Worm (Caenorhabditis elegans) whole organism, mixed stage, embryonic: ENCODE measurements around the gene Y45F10B.12.

Experiments used
- M03D4.4 ChIP-seq: sonication (generic microtip); optimal IDR thresholded peaks from 2 replicates; lab custom pipeline; 2017; ENCODE audit warnings: mild to moderate bottlenecking, missing genetic modification characterization, missing compliant biosample characterization
- bed-3 ChIP-seq: fragments of 200-800 bp; sonication (Bioruptor generic); optimal IDR thresholded peaks from 3 replicates; lab custom pipeline; 2018; ENCODE audit warnings: mild to moderate bottlenecking, missing genetic modification characterization, moderate library complexity, missing compliant biosample characterization
- blmp-1 ChIP-seq: fragments of 150-350 bp; optimal IDR thresholded peaks from 2 replicates; lab custom pipeline; 2014; ENCODE audit warnings: missing biosample characterization, missing genetic modification characterization
- ceh-39 ChIP-seq: fragments of 150-350 bp; optimal IDR thresholded peaks from 2 replicates; lab custom pipeline; 2014; ENCODE audit warnings: missing biosample characterization, missing genetic modification characterization
- ceh-43 ChIP-seq: fragments of 200-800 bp; sonication (Bioruptor generic); optimal IDR thresholded peaks from 2 replicates; lab custom pipeline; 2018; ENCODE audit warnings: mild to moderate bottlenecking, missing genetic modification characterization, moderate library complexity, missing compliant biosample characterization
- flh-1 ChIP-seq: fragments of 200-800 bp; sonication (Bioruptor generic); optimal IDR thresholded peaks from 2 replicates; lab custom pipeline; 2018; ENCODE audit warnings: mild to moderate bottlenecking, missing genetic modification characterization, moderate library complexity, missing compliant biosample characterization
- ham-2 ChIP-seq: fragments of 200-800 bp; sonication (Bioruptor generic); optimal IDR thresholded peaks from 2 replicates; lab custom pipeline; 2018; ENCODE audit warnings: mild to moderate bottlenecking, missing genetic modification characterization, missing compliant biosample characterization
- lin-32 ChIP-seq: fragments of 200-800 bp; sonication (Bioruptor generic); optimal IDR thresholded peaks from 2 replicates; lab custom pipeline; 2018; ENCODE audit warnings: mild to moderate bottlenecking, missing genetic modification characterization, missing compliant biosample characterization
- lsy-2 ChIP-seq: fragments of 150-350 bp; optimal IDR thresholded peaks from 2 replicates; lab custom pipeline; 2014; ENCODE audit warnings: missing biosample characterization, missing genetic modification characterization
- mab-5 ChIP-seq: fragments of 150-350 bp; optimal IDR thresholded peaks from 2 replicates; lab custom pipeline; 2014; ENCODE audit warnings: missing biosample characterization, missing genetic modification characterization
- mep-1 ChIP-seq: fragments of 150-350 bp; optimal IDR thresholded peaks from 2 replicates; lab custom pipeline; 2017; ENCODE audit warnings: missing biosample characterization, missing genetic modification reagents, missing genetic modification characterization, inconsistent platforms
- mls-2 ChIP-seq: sonication (generic microtip); optimal IDR thresholded peaks from 2 replicates; lab custom pipeline; 2016; ENCODE audit warnings: mild to moderate bottlenecking, missing genetic modification characterization, moderate library complexity, missing compliant biosample characterization
- nhr-12 ChIP-seq: fragments of 150-350 bp; optimal IDR thresholded peaks from 2 replicates; lab custom pipeline; 2014; ENCODE audit warnings: missing biosample characterization, missing genetic modification characterization
- nhr-2 ChIP-seq: fragments of 150-350 bp; optimal IDR thresholded peaks from 2 replicates; lab custom pipeline; 2014; ENCODE audit warnings: missing biosample characterization, missing genetic modification characterization
- nhr-237 ChIP-seq: fragments of 150-350 bp; optimal IDR thresholded peaks from 2 replicates; lab custom pipeline; 2014; ENCODE audit warnings: missing biosample characterization, missing genetic modification characterization
- nhr-76 ChIP-seq: sonication (generic microtip); optimal IDR thresholded peaks from 2 replicates; lab custom pipeline; 2017; ENCODE audit warnings: missing biosample characterization, missing genetic modification characterization
- pha-4 ChIP-seq: fragments of 150-350 bp; optimal IDR thresholded peaks from 2 replicates; lab custom pipeline; 2018; ENCODE audit warnings: missing biosample characterization, missing genetic modification reagents, missing genetic modification characterization
- sem-2 ChIP-seq: fragments of 200-800 bp; sonication (Bioruptor generic); optimal IDR thresholded peaks from 2 replicates; lab custom pipeline; 2018; ENCODE audit warnings: mild to moderate bottlenecking, missing genetic modification characterization, missing compliant biosample characterization
- snpc-4 ChIP-seq: fragments of 150-350 bp; optimal IDR thresholded peaks from 2 replicates; lab custom pipeline; 2014; ENCODE audit warnings: missing biosample characterization, missing genetic modification characterization
- sptf-1 ChIP-seq: sonication (generic microtip); optimal IDR thresholded peaks from 2 replicates; lab custom pipeline; 2017; ENCODE audit warnings: mild to moderate bottlenecking, missing genetic modification characterization, moderate library complexity, missing compliant biosample characterization
- tbx-8 ChIP-seq: fragments of 200-800 bp; sonication (Bioruptor generic); optimal IDR thresholded peaks from 2 replicates; lab custom pipeline; 2018; ENCODE audit warnings: mild to moderate bottlenecking, missing genetic modification characterization, moderate library complexity, missing compliant biosample characterization
- unc-120 ChIP-seq: sonication (generic microtip); optimal IDR thresholded peaks from 2 replicates; lab custom pipeline; 2017; ENCODE audit warnings: missing genetic modification characterization, missing compliant biosample characterization; ENCODE audit not compliant: poor library complexity, severe bottlenecking
- unc-39 ChIP-seq: fragments of 150-350 bp; optimal IDR thresholded peaks from 2 replicates; lab custom pipeline; 2014; ENCODE audit warnings: missing biosample characterization, missing genetic modification characterization
- unc-62 ChIP-seq: fragments of 150-350 bp; optimal IDR thresholded peaks from 2 replicates; lab custom pipeline; 2014; ENCODE audit warnings: missing biosample characterization, missing genetic modification reagents, missing genetic modification characterization
- ztf-11 ChIP-seq: fragments of 150-350 bp; optimal IDR thresholded peaks from 2 replicates; lab custom pipeline; 2014; ENCODE audit warnings: missing biosample characterization, missing genetic modification characterization

Gene Y45F10B.12

DNA sequence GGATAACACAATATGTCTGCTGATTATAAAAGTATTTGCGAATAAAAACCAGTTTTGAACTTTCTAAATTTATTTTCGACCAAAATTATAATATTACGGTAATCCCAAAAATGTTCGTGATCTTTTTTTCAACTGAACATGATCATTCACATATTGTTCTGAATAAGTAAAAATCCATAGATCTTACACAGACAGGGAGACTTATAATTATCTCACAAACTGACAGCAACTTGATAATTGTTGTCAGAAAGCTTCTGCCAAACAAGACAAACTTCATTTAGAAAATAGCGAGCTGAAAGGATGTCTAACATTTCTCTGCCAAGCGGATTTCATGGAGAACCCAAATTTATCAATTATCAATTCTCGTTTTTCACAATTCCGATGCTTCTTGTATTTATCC lies 39.2 kb downstream of the Y45F10B.12 start, which contains the start of gene sru-21:
TSS of gene sru-21 (plus strand) at position 301 of the 400 bp plus-strand sequence.
- no peak for TF ChIP-seq lin-32
- no peak for TF ChIP-seq bed-3 (GFP tag; lab: Kevin White, UChicago)
- TF ChIP-seq nhr-12: no peak
- no peak for TF ChIP-seq snpc-4 (tag; lab: Kevin White, UChicago)
- TF ChIP-seq unc-120 (tag; lab: Kevin White, UChicago): no peak
- TF ChIP-seq nhr-76 (tag; lab: Kevin White, UChicago): no peak
- TF ChIP-seq ceh-43 (GFP tag; lab: Kevin White, UChicago): no peak
- no peak for TF ChIP-seq sem-2
- no peak for TF ChIP-seq mab-5 (tag; lab: Kevin White, UChicago)
- no peak for TF ChIP-seq mls-2
- TF ChIP-seq tbx-8: no peak

DNA sequence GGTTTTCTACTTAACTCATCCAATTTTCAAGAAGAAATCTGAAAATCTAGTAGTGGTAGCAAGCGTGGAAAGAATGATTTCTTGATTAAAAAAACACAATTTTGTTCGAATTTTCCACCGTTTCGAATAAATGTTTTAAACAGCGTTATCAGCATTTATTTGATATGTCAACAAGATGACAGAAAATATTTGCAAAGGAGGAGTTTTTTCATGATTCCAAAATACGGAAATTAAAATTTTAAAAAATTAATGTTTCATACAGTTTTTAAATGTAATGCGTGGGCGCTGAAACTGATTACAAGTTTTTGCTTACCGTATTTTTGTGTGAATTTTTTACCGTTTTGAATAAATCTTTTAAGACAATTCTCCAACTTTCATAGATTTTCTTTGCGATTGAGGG lies 45.3 kb downstream of the Y45F10B.12 start:
- no peak for TF ChIP-seq sem-2
- no peak for TF ChIP-seq pha-4 (tag; lab: Kevin White, UChicago)
- no peak for TF ChIP-seq unc-120 (tag; lab: Kevin White, UChicago)
- TF ChIP-seq ztf-11 (tag; lab: Kevin White, UChicago): no peak
- TF ChIP-seq unc-62 (GFP tag; lab: Kevin White, UChicago): no peak
- no peak for TF ChIP-seq nhr-12
- no peak for TF ChIP-seq mab-5 (tag; lab: Kevin White, UChicago)
- TF ChIP-seq lsy-2 (tag; lab: Kevin White, UChicago): no peak
- TF ChIP-seq nhr-2: no peak
- no peak for TF ChIP-seq nhr-237
- TF ChIP-seq tbx-8: no peak
- TF ChIP-seq lin-32: no peak
- no peak for TF ChIP-seq ceh-39 (tag; lab: Kevin White, UChicago)
- TF ChIP-seq unc-39 (tag; lab: Kevin White, UChicago): no peak
- TF ChIP-seq ham-2 (GFP tag; lab: Kevin White, UChicago): no peak

ce11 chrIV:13633165-13633564 lies 45.9 kb downstream of the Y45F10B.12 start, which contains the start of gene fbxa-98:
TSS of gene fbxa-98 (plus strand) at chrIV:13633407.
- TF ChIP-seq pha-4 (tag; lab: Kevin White, UChicago) (no peak), blmp-1 (tag; lab: Kevin White, UChicago) (no peak), bed-3 (GFP tag; lab: Kevin White, UChicago) (no peak), snpc-4 (tag; lab: Kevin White, UChicago) (no peak), M03D4.4 (tag; lab: Kevin White, UChicago) (no peak), sptf-1 (tag; lab: Kevin White, UChicago) (no peak), flh-1 (GFP tag; lab: Kevin White, UChicago) (no peak), nhr-76 (tag; lab: Kevin White, UChicago) (no peak), mep-1 (no peak)

- no peak for TF ChIP-seq bed-3 (GFP tag; lab: Kevin White, UChicago)
- TF ChIP-seq, all 35 proteins: peak for 0
Observed at ce11 chrIV:13636975-13637374, 49.7 kb downstream of the Y45F10B.12 start, which contains the start of gene C08F11.7. TSS of gene C08F11.7 (plus strand) at chrIV:13637275.
